Fruit fly (Drosophila melanogaster) whole organism, embryonic: ENCODE results near the gene Cyp303a1.

Experiments used
- Bteb2 ChIP-seq: fragments of 200-800 bp; sonication (Bioruptor generic); optimal IDR thresholded peaks from 2 replicates; lab custom pipeline; 2016; ENCODE audit warnings: missing biosample characterization, missing genetic modification characterization
- CG10543 ChIP-seq: fragments of 200-800 bp; sonication (Bioruptor generic); optimal IDR thresholded peaks from 3 replicates; lab custom pipeline; 2017; ENCODE audit warnings: missing biosample characterization, mild to moderate bottlenecking, missing genetic modification characterization, moderate library complexity
- CG11504 ChIP-seq: fragments of 200-800 bp; sonication (Bioruptor generic); optimal IDR thresholded peaks from 3 replicates; lab custom pipeline; 2019; ENCODE audit warnings: missing biosample characterization, mild to moderate bottlenecking, missing genetic modification characterization, moderate library complexity
- CG12769 ChIP-seq: fragments of 200-800 bp; sonication (Bioruptor generic); optimal IDR thresholded peaks from 2 replicates; lab custom pipeline; 2019; ENCODE audit warnings: missing biosample characterization, mild to moderate bottlenecking, missing genetic modification characterization, moderate library complexity
- CG3726 ChIP-seq: fragments of 200-800 bp; sonication (Bioruptor generic); IDR thresholded peaks from 3 replicates; pipeline ENCODE4, ENCODE4 v1.3.6; 2022; ENCODE audit warnings: missing biosample characterization, missing genetic modification characterization
- CG43689 ChIP-seq: fragments of 200-800 bp; sonication (Bioruptor generic); IDR thresholded peaks from 2 replicates; pipeline ENCODE4 v1.3.6; 2022; ENCODE audit warnings: missing biosample characterization, missing genetic modification characterization
- CG5180 ChIP-seq: fragments of 200-800 bp; sonication (Bioruptor generic); optimal IDR thresholded peaks from 3 replicates; lab custom pipeline; 2017; ENCODE audit warnings: missing biosample characterization, missing genetic modification characterization, mild to moderate bottlenecking, moderate library complexity, missing genetic modification reagents
- CG6854 ChIP-seq: fragments of 200-800 bp; sonication (Bioruptor generic); optimal IDR thresholded peaks from 3 replicates; lab custom pipeline; 2017; ENCODE audit warnings: missing biosample characterization, mild to moderate bottlenecking, missing genetic modification characterization
- CG7372 ChIP-seq: fragments of 200-800 bp; sonication (Bioruptor generic); IDR thresholded peaks from 2 replicates; pipeline ENCODE4 v1.3.6; 2022; ENCODE audit warnings: missing biosample characterization, missing genetic modification characterization
- CG7963 ChIP-seq: fragments of 200-800 bp; sonication (Bioruptor generic); IDR thresholded peaks from 3 replicates; pipeline ENCODE4 v1.3.6; 2022; ENCODE audit warnings: missing biosample characterization, missing genetic modification characterization; ENCODE audit not compliant: partially characterized antibody
- CG8290 ChIP-seq, 3 experiments: fragments of 200-800 bp; sonication (Bioruptor generic); optimal IDR thresholded peaks; 2 replicates each; lab custom pipeline; 2016 to 2019; ENCODE audit warnings: missing biosample characterization in 3 of 3, missing genetic modification characterization in 3 of 3, mild to moderate bottlenecking in 2 of 3, moderate library complexity in 1 of 3
- CG8478 ChIP-seq: fragments of >200 bp; optimal IDR thresholded peaks from 2 replicates; lab custom pipeline; 2018
- CTCF ChIP-seq: fragments of 200-800 bp; sonication (Bioruptor generic); optimal IDR thresholded peaks from 2 replicates; lab custom pipeline; 2017; ENCODE audit warnings: missing biosample characterization, mild to moderate bottlenecking, missing genetic modification characterization, moderate library complexity
- Deaf1 ChIP-seq: fragments of 200-800 bp; optimal IDR thresholded peaks from 3 replicates; lab custom pipeline; 2019; ENCODE audit warnings: missing biosample characterization, mild to moderate bottlenecking, missing genetic modification characterization, moderate library complexity
- Dp ChIP-seq: fragments of 200-800 bp; sonication (Bioruptor generic); optimal IDR thresholded peaks from 2 replicates; lab custom pipeline; 2018; ENCODE audit warnings: missing biosample characterization, mild to moderate bottlenecking, missing genetic modification characterization, moderate library complexity
- ERR ChIP-seq: fragments of 200-800 bp; sonication (Bioruptor generic); optimal IDR thresholded peaks from 2 replicates; lab custom pipeline; 2016; ENCODE audit warnings: missing biosample characterization, missing genetic modification characterization
- Fer1 ChIP-seq: fragments of 200-800 bp; sonication (Bioruptor generic); optimal IDR thresholded peaks from 2 replicates; lab custom pipeline; 2017; ENCODE audit warnings: missing biosample characterization, mild to moderate bottlenecking, missing genetic modification characterization
- HLH3B ChIP-seq: fragments of 200-800 bp; sonication (Bioruptor generic); IDR thresholded peaks from 2 replicates; pipeline ENCODE4 v1.3.6; 2022; ENCODE audit warnings: missing biosample characterization, missing genetic modification characterization
- HLHmδ ChIP-seq: fragments of 200-800 bp; sonication (Bioruptor generic); optimal IDR thresholded peaks from 2 replicates; lab custom pipeline; 2018; ENCODE audit warnings: missing biosample characterization, mild to moderate bottlenecking, missing genetic modification characterization, moderate library complexity
- Hr78 ChIP-seq, 2 experiments: fragments of 200-800 bp in 1 of 2; fragments of >200 bp in 1 of 2; sonication (Bioruptor generic) in 1 of 2; optimal IDR thresholded peaks; 2 replicates each; lab custom pipeline; 2017 to 2019; ENCODE audit warnings: missing biosample characterization in 2 of 2, missing genetic modification characterization in 2 of 2, mild to moderate bottlenecking in 1 of 2, moderate library complexity in 1 of 2
- Med ChIP-seq: fragments of 200-800 bp; sonication (Bioruptor generic); peaks from one replicate; lab custom pipeline; 2016; ENCODE audit warnings: missing biosample characterization, missing genetic modification characterization, mild to moderate bottlenecking, inconsistent platforms, moderate library complexity
- Nf-YC ChIP-seq: fragments of 200-800 bp; optimal IDR thresholded peaks from 3 replicates; lab custom pipeline; 2019; ENCODE audit warnings: missing biosample characterization, mild to moderate bottlenecking, missing genetic modification characterization, moderate library complexity
- PHDP ChIP-seq: fragments of 200-800 bp; sonication (Bioruptor generic); optimal IDR thresholded peaks from 3 replicates; lab custom pipeline; 2018; ENCODE audit warnings: missing biosample characterization, mild to moderate bottlenecking, missing genetic modification characterization, moderate library complexity
- Rfx ChIP-seq: fragments of 200-800 bp; sonication (Bioruptor generic); IDR thresholded peaks from 2 replicates; pipeline ENCODE4 v1.3.6; 2022; ENCODE audit warnings: missing biosample characterization, missing genetic modification characterization
- Side ChIP-seq: fragments of 200-800 bp; sonication (Bioruptor generic); optimal IDR thresholded peaks from 2 replicates; lab custom pipeline; 2016; ENCODE audit warnings: missing biosample characterization, missing genetic modification characterization
- Ssrp ChIP-seq: fragments of 200-800 bp; sonication (Bioruptor generic); optimal IDR thresholded peaks from 2 replicates; lab custom pipeline; 2018; ENCODE audit warnings: missing biosample characterization, mild to moderate bottlenecking, missing genetic modification characterization, moderate library complexity
- TFAM ChIP-seq: fragments of 200-800 bp; sonication (Bioruptor generic); optimal IDR thresholded peaks from 2 replicates; lab custom pipeline; 2017; ENCODE audit warnings: missing biosample characterization, missing genetic modification characterization, inconsistent platforms
- ash1 ChIP-seq: fragments of 200-800 bp; sonication (Bioruptor generic); optimal IDR thresholded peaks from 2 replicates; lab custom pipeline; 2018; ENCODE audit warnings: missing biosample characterization, mild to moderate bottlenecking, missing genetic modification characterization
- bab2 ChIP-seq: fragments of 200-800 bp; sonication (Bioruptor generic); optimal IDR thresholded peaks from 2 replicates; lab custom pipeline; 2016; ENCODE audit warnings: missing biosample characterization, missing genetic modification characterization
- chn ChIP-seq: fragments of 200-800 bp; sonication (Bioruptor generic); optimal IDR thresholded peaks from 2 replicates; lab custom pipeline; 2016; ENCODE audit warnings: missing biosample characterization, missing genetic modification characterization
- crol ChIP-seq: fragments of 200-800 bp; sonication (Bioruptor generic); IDR thresholded peaks from 2 replicates; pipeline ENCODE4 v1.3.6; 2022; ENCODE audit warnings: missing biosample characterization, missing genetic modification characterization
- crp ChIP-seq, 2 experiments: fragments of 200-800 bp; sonication (Bioruptor generic); optimal IDR thresholded peaks; 2 replicates in 1 of 2; 3 replicates in 1 of 2; lab custom pipeline; 2017; ENCODE audit warnings: missing biosample characterization in 2 of 2, missing genetic modification characterization in 2 of 2, mild to moderate bottlenecking in 1 of 2, moderate library complexity in 1 of 2
- da ChIP-seq: fragments of 200-800 bp; sonication (Bioruptor generic); optimal IDR thresholded peaks from 2 replicates; lab custom pipeline; 2016; ENCODE audit warnings: missing biosample characterization, missing genetic modification characterization
- disco-r ChIP-seq: fragments of 200-800 bp; sonication (Bioruptor generic); optimal IDR thresholded peaks from 2 replicates; lab custom pipeline; 2016; ENCODE audit warnings: missing biosample characterization, missing genetic modification characterization
- ftz-f1 ChIP-seq: fragments of 200-800 bp; sonication (Bioruptor generic); optimal IDR thresholded peaks from 2 replicates; lab custom pipeline; 2016; ENCODE audit warnings: missing biosample characterization, missing genetic modification characterization
- gce ChIP-seq: fragments of 200-800 bp; sonication (Bioruptor generic); IDR thresholded peaks from 3 replicates; pipeline ENCODE4 v1.3.6; 2022; ENCODE audit warnings: missing biosample characterization, missing genetic modification characterization
- kah ChIP-seq: fragments of 200-800 bp; sonication (Bioruptor generic); optimal IDR thresholded peaks from 2 replicates; lab custom pipeline; 2018; ENCODE audit warnings: missing biosample characterization, mild to moderate bottlenecking, missing genetic modification characterization
- kni ChIP-seq: fragments of 200-800 bp; sonication (Bioruptor generic); optimal IDR thresholded peaks from 3 replicates; lab custom pipeline; 2017; ENCODE audit warnings: mild to moderate bottlenecking, missing biosample characterization, missing genetic modification reagents, missing genetic modification characterization
- lilli ChIP-seq: fragments of 200-800 bp; sonication (Bioruptor generic); optimal IDR thresholded peaks from 3 replicates; lab custom pipeline; 2016; ENCODE audit warnings: missing biosample characterization, missing genetic modification characterization
- luna ChIP-seq: fragments of 200-800 bp; sonication (Bioruptor generic); optimal IDR thresholded peaks from 2 replicates; lab custom pipeline; 2016; ENCODE audit warnings: missing biosample characterization, missing genetic modification characterization
- mirr ChIP-seq: fragments of 200-800 bp; sonication (Bioruptor generic); optimal IDR thresholded peaks from 3 replicates; lab custom pipeline; 2018; ENCODE audit warnings: missing biosample characterization, mild to moderate bottlenecking, missing genetic modification characterization
- nerfin-2 ChIP-seq: fragments of 200-800 bp; sonication (Bioruptor generic); IDR thresholded peaks from 2 replicates; pipeline ENCODE4 v1.3.6; 2022; ENCODE audit warnings: missing biosample characterization, missing genetic modification characterization; ENCODE audit not compliant: partially characterized antibody
- nom ChIP-seq: fragments of 200-800 bp; sonication (Bioruptor generic); optimal IDR thresholded peaks from 2 replicates; lab custom pipeline; 2017; ENCODE audit warnings: missing biosample characterization, missing genetic modification characterization, mild to moderate bottlenecking, moderate library complexity, missing genetic modification reagents
- pfk ChIP-seq: fragments of 200-800 bp; sonication (Bioruptor generic); optimal IDR thresholded peaks from 2 replicates; lab custom pipeline; 2018; ENCODE audit warnings: missing biosample characterization, mild to moderate bottlenecking, missing genetic modification characterization, moderate library complexity
- run ChIP-seq: fragments of 200-800 bp; sonication (Bioruptor generic); optimal IDR thresholded peaks from 3 replicates; lab custom pipeline; 2018; ENCODE audit warnings: missing biosample characterization, mild to moderate bottlenecking, missing genetic modification characterization
- sd ChIP-seq: fragments of 200-800 bp; sonication (Bioruptor generic); optimal IDR thresholded peaks from 3 replicates; lab custom pipeline; 2018; ENCODE audit warnings: missing biosample characterization, mild to moderate bottlenecking, missing genetic modification characterization, moderate library complexity
- sim ChIP-seq: fragments of 200-800 bp; sonication (Bioruptor generic); IDR thresholded peaks from 2 replicates; pipeline ENCODE4 v1.3.6; 2022; ENCODE audit warnings: missing biosample characterization, missing genetic modification characterization
- sqz ChIP-seq: fragments of 200-800 bp; sonication (Bioruptor generic); optimal IDR thresholded peaks from 3 replicates; lab custom pipeline; 2018; ENCODE audit warnings: missing biosample characterization, mild to moderate bottlenecking, missing genetic modification characterization
- twi ChIP-seq: fragments of 200-800 bp; optimal IDR thresholded peaks from 2 replicates; lab custom pipeline; 2019; ENCODE audit warnings: missing biosample characterization, mild to moderate bottlenecking, missing genetic modification characterization, moderate library complexity
- wdn ChIP-seq: fragments of 200-800 bp; sonication (Bioruptor generic); IDR thresholded peaks from 2 replicates; pipeline ENCODE4 v1.3.6; 2022; ENCODE audit warnings: missing biosample characterization, missing genetic modification characterization

Cyp303a1 gene

DNA sequence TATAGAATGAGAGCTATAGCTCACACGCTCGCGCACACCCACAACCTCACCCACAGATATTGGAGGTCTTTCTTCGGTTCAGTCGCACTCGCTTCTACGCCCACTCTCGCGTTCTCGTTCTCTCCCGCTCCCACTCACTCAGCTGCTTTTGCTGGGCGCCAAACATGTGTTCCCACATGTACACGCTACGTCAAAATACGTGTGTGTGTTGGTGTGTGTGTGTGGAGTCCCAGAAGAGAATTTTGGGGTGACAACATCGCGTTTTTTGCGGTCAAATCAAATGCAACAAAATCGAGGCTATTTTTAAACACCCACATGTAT, 22.5 kb upstream of the Cyp303a1 start (continued):
- TF ChIP-seq run (tag; lab: Kevin White, UChicago) (peak; percentile 65), HLHmδ (GFP tag; lab: Kevin White, UChicago) (peak; percentile 86), kni (GFP tag; lab: Kevin White, UChicago) (peak; percentile 48), pfk (GFP tag; lab: Kevin White, UChicago) (peak; percentile 89), Hr78 (GFP tag; optimal IDR thresholded peaks at IDR 0.05; lab: Kevin White, UChicago) (peak in 1 of 2 experiments; percentile 20), luna (GFP tag; lab: Kevin White, UChicago) (peak; percentile 13), crp (GFP tag; optimal IDR thresholded peaks at IDR 0.05; lab: Kevin White, UChicago) (peak; percentile 23 to 88), sqz (GFP tag; lab: Kevin White, UChicago) (peak; percentile 48), Nf-YC (tag; lab: Kevin White, UChicago) (no peak), CG8478 (lab: Kevin White, UChicago) (peak; percentile 63), ash1 (GFP tag; lab: Kevin White, UChicago) (peak; percentile 43), CG7963 (GFP tag; lab: Robert Waterston, UW) (no peak), CG10543 (GFP tag; lab: Kevin White, UChicago) (peak; percentile 71), lilli (GFP tag; lab: Kevin White, UChicago) (no peak), TFAM (no peak), da (GFP tag; lab: Kevin White, UChicago) (peak; percentile 55), Side (GFP tag; lab: Kevin White, UChicago) (peak; percentile 6), CG12769 (tag; lab: Kevin White, UChicago) (peak; percentile 97), CG6854 (peak; percentile 17), CG5180 (GFP tag; lab: Kevin White, UChicago) (peak; percentile 1), kah (GFP tag; lab: Kevin White, UChicago) (peak; percentile 23), chn (GFP tag; lab: Kevin White, UChicago) (peak; percentile 62), CG8290 (GFP tag; optimal IDR thresholded peaks at IDR 0.05; lab: Kevin White, UChicago) (no peak), CG8290 (tag; optimal IDR thresholded peaks at IDR 0.05; lab: Kevin White, UChicago) (peak in 1 of 2 experiments; percentile 63), Fer1 (GFP tag; lab: Kevin White, UChicago) (peak; percentile 33), nom (GFP tag; lab: Kevin White, UChicago) (peak; percentile 41), Dp (GFP tag; lab: Kevin White, UChicago) (peak; percentile 21), crol (no peak), CTCF (GFP tag; lab: Kevin White, UChicago) (peak; percentile 5), bab2 (GFP tag; lab: Kevin White, UChicago) (no peak), mirr (GFP tag; lab: Kevin White, UChicago) (peak; percentile 88), sd (tag; lab: Kevin White, UChicago) (peak; percentile 88), Deaf1 (tag; lab: Kevin White, UChicago) (peak; percentile 4), ftz-f1 (GFP tag; lab: Kevin White, UChicago) (peak; percentile 89), Ssrp (tag; lab: Kevin White, UChicago) (no peak), CG11504 (tag; lab: Kevin White, UChicago) (peak; percentile 13)
- TF ChIP-seq, all 482 proteins: peak for 47

DNA sequence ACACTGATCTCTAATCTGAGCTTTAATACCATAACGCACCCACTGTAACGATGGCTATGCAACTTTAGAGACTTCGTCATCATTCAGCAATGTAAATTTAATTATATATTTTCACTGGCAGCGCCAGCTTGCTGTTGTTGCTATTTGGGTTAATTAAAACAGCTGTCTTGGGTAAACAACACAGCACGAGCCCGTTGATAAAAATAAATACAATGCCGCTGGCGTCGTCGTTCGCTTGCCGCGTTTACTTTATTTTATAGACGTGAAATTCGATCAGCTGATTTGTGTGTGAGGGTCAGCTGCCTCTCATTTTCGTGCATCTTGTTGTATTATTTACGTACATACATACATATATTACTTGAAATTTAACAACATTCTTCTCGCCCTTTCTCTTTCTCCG, 21.3 kb upstream of the Cyp303a1 start:
- TF ChIP-seq sim (GFP tag; lab: Robert Waterston, UW): no peak
- TF ChIP-seq CG7372 (GFP tag; lab: Robert Waterston, UW): no peak
- no peak for TF ChIP-seq Bteb2
- no peak for TF ChIP-seq ERR (GFP tag; lab: Kevin White, UChicago)
- TF ChIP-seq CG12769 (tag; lab: Kevin White, UChicago): peak; percentile 56
- TF ChIP-seq HLH3B (GFP tag; lab: Robert Waterston, UW): peak; percentile 11; the same call in 1 of the 2 replicates
- no peak for TF ChIP-seq nerfin-2
- peak; percentile 52 for TF ChIP-seq PHDP (tag; lab: Kevin White, UChicago)
- 0 out of 3 replicates have a peak, but pooled peaks have one; percentile 48 for TF ChIP-seq gce (GFP tag; lab: Robert Waterston, UW)
- TF ChIP-seq sd (tag; lab: Kevin White, UChicago): peak; percentile 91
- peak; percentile 83 for TF ChIP-seq Med
- TF ChIP-seq CG3726: no peak
- TF ChIP-seq Rfx (GFP tag; lab: Robert Waterston, UW): peak; percentile 32; the same call in 1 of the 2 replicates
- TF ChIP-seq CG43689 (GFP tag; lab: Robert Waterston, UW): no peak
- no peak for TF ChIP-seq disco-r (GFP tag; lab: Kevin White, UChicago)
- TF ChIP-seq twi (tag; lab: Kevin White, UChicago): peak; percentile 27
- 0 out of 2 replicates have a peak, but pooled peaks have one; percentile 7 for TF ChIP-seq wdn (GFP tag; lab: Robert Waterston, UW)
